Worm (Caenorhabditis elegans) whole organism, L2 larva: ENCODE measurements around the gene srv-19.

ENCODE experiments used
- C34F6.9 ChIP-seq: fragments of 150-350 bp; optimal IDR thresholded peaks from 2 replicates; lab custom pipeline; 2014; ENCODE audit warnings: missing biosample characterization, missing genetic modification characterization
- R02D3.7 ChIP-seq: fragments of 150-350 bp; optimal IDR thresholded peaks from 2 replicates; lab custom pipeline; 2014; ENCODE audit warnings: missing biosample characterization, missing genetic modification characterization
- Y55F3AM.14 ChIP-seq: fragments of 200-800 bp; sonication (Bioruptor generic); optimal IDR thresholded peaks from 2 replicates; lab custom pipeline; 2018; ENCODE audit warnings: mild to moderate bottlenecking, missing genetic modification characterization, missing compliant biosample characterization
- ZK546.5 ChIP-seq: sonication (generic microtip); optimal IDR thresholded peaks from 2 replicates; lab custom pipeline; 2017; ENCODE audit warnings: missing biosample characterization, missing genetic modification characterization
- alr-1 ChIP-seq: fragments of 150-350 bp; optimal IDR thresholded peaks from 2 replicates; lab custom pipeline; 2014; ENCODE audit warnings: missing biosample characterization, missing genetic modification characterization
- aly-2 ChIP-seq: fragments of 150-350 bp; optimal IDR thresholded peaks from 2 replicates; lab custom pipeline; 2014; ENCODE audit warnings: missing biosample characterization, missing genetic modification characterization
- blmp-1 ChIP-seq: sonication (generic microtip); optimal IDR thresholded peaks from 2 replicates; lab custom pipeline; 2017; ENCODE audit warnings: missing genetic modification characterization, mild to moderate bottlenecking, missing compliant biosample characterization, antibody characterized with exemption, moderate library complexity; ENCODE audit not compliant: insufficient read depth
- ceh-16 ChIP-seq: fragments of 150-350 bp; optimal IDR thresholded peaks from 2 replicates; lab custom pipeline; 2014; ENCODE audit warnings: missing biosample characterization, missing genetic modification characterization
- crh-2 ChIP-seq: sonication (generic microtip); optimal IDR thresholded peaks from 2 replicates; lab custom pipeline; 2017; ENCODE audit warnings: missing biosample characterization, missing genetic modification characterization
- dmd-4 ChIP-seq: sonication (generic microtip); optimal IDR thresholded peaks from 2 replicates; lab custom pipeline; 2017; ENCODE audit warnings: missing biosample characterization, missing genetic modification characterization
- elt-3 ChIP-seq: sonication (generic microtip); optimal IDR thresholded peaks from 2 replicates; lab custom pipeline; 2017; ENCODE audit warnings: missing biosample characterization, missing genetic modification characterization
- fos-1 ChIP-seq: fragments of 150-350 bp; optimal IDR thresholded peaks from 2 replicates; lab custom pipeline; 2014; ENCODE audit warnings: missing biosample characterization, missing genetic modification characterization
- gmeb-1 ChIP-seq: fragments of 150-350 bp; optimal IDR thresholded peaks from 2 replicates; lab custom pipeline; 2014; ENCODE audit warnings: missing biosample characterization, missing genetic modification characterization
- lin-11 ChIP-seq: fragments of 150-350 bp; sonication (generic microtip); optimal IDR thresholded peaks from 2 replicates; lab custom pipeline; 2014; ENCODE audit warnings: missing biosample characterization, missing genetic modification characterization, inconsistent platforms, mixed read lengths
- lin-13 ChIP-seq: fragments of 150-350 bp; optimal IDR thresholded peaks from 2 replicates; lab custom pipeline; 2014; ENCODE audit warnings: missing biosample characterization, missing genetic modification reagents, missing genetic modification characterization
- lin-39 ChIP-seq: fragments of 150-350 bp; optimal IDR thresholded peaks from 2 replicates; lab custom pipeline; 2014; ENCODE audit warnings: missing biosample characterization, missing genetic modification reagents, missing genetic modification characterization
- lsy-2 ChIP-seq, 2 experiments: fragments of 150-350 bp in 1 of 2; sonication (generic microtip) in 1 of 2; optimal IDR thresholded peaks; 2 replicates each; lab custom pipeline; 2014 to 2017; ENCODE audit warnings: missing biosample characterization in 2 of 2, missing genetic modification characterization in 2 of 2
- mab-5 ChIP-seq: fragments of 150-350 bp; optimal IDR thresholded peaks from 2 replicates; lab custom pipeline; 2014; ENCODE audit warnings: missing biosample characterization, missing genetic modification characterization
- mdl-1 ChIP-seq, 2 experiments: fragments of 150-350 bp in 1 of 2; sonication (generic microtip) in 1 of 2; optimal IDR thresholded peaks; 2 replicates each; lab custom pipeline; 2017; ENCODE audit warnings: missing biosample characterization in 2 of 2, missing genetic modification characterization in 2 of 2
- nhr-10 ChIP-seq: sonication (generic microtip); optimal IDR thresholded peaks from 2 replicates; lab custom pipeline; 2017; ENCODE audit warnings: missing biosample characterization, missing genetic modification characterization
- nhr-11 ChIP-seq: fragments of 150-350 bp; optimal IDR thresholded peaks from 2 replicates; lab custom pipeline; 2014; ENCODE audit warnings: missing biosample characterization, missing genetic modification characterization
- nhr-12 ChIP-seq: fragments of 150-350 bp; optimal IDR thresholded peaks from 2 replicates; lab custom pipeline; 2014; ENCODE audit warnings: missing biosample characterization, missing genetic modification characterization
- nhr-129 ChIP-seq: fragments of 150-350 bp; optimal IDR thresholded peaks from 2 replicates; lab custom pipeline; 2014; ENCODE audit warnings: missing biosample characterization, missing genetic modification characterization
- nhr-21 ChIP-seq: fragments of 150-350 bp; optimal IDR thresholded peaks from 2 replicates; lab custom pipeline; 2014; ENCODE audit warnings: missing biosample characterization, missing genetic modification characterization
- nhr-23 ChIP-seq: fragments of 150-350 bp; optimal IDR thresholded peaks from 2 replicates; lab custom pipeline; 2014; ENCODE audit warnings: missing biosample characterization, missing genetic modification reagents, missing genetic modification characterization
- nhr-237 ChIP-seq: fragments of 150-350 bp; optimal IDR thresholded peaks from 2 replicates; lab custom pipeline; 2014; ENCODE audit warnings: missing biosample characterization, missing genetic modification characterization
- nhr-6 ChIP-seq: fragments of 150-350 bp; optimal IDR thresholded peaks from 2 replicates; lab custom pipeline; 2014; ENCODE audit warnings: missing biosample characterization, missing genetic modification characterization
- peb-1 ChIP-seq: fragments of 150-350 bp; optimal IDR thresholded peaks from 2 replicates; lab custom pipeline; 2014; ENCODE audit warnings: missing biosample characterization, missing genetic modification characterization
- sma-9 ChIP-seq, 2 experiments: fragments of 150-350 bp in 1 of 2; sonication (generic microtip) in 1 of 2; optimal IDR thresholded peaks; 2 replicates each; lab custom pipeline; 2014 to 2016; ENCODE audit warnings: missing genetic modification characterization in 2 of 2, mild to moderate bottlenecking in 1 of 2, missing biosample characterization in 1 of 2, missing compliant biosample characterization in 1 of 2, missing genetic modification reagents in 1 of 2, moderate library complexity in 1 of 2
- snpc-4 ChIP-seq: fragments of 150-350 bp; optimal IDR thresholded peaks from 2 replicates; lab custom pipeline; 2014; ENCODE audit warnings: missing biosample characterization, missing genetic modification characterization
- unc-55 ChIP-seq: fragments of 150-350 bp; sonication (generic microtip); optimal IDR thresholded peaks from 3 replicates; lab custom pipeline; 2014; ENCODE audit warnings: missing biosample characterization, missing genetic modification reagents, missing genetic modification characterization
- unc-62 ChIP-seq: fragments of 150-350 bp; optimal IDR thresholded peaks from 2 replicates; lab custom pipeline; 2014; ENCODE audit warnings: missing biosample characterization, missing genetic modification reagents, missing genetic modification characterization
- zag-1 ChIP-seq: fragments of 150-350 bp; optimal IDR thresholded peaks from 2 replicates; lab custom pipeline; 2014; ENCODE audit warnings: missing biosample characterization, missing genetic modification characterization
- ztf-1 ChIP-seq: fragments of 200-800 bp; sonication (Bioruptor generic); conservative IDR thresholded peaks from 2 replicates; pipeline ENCODE4 v1.3.6; 2022; ENCODE audit warnings: missing genetic modification characterization, missing compliant biosample characterization
- ztf-4 ChIP-seq: fragments of 150-350 bp; optimal IDR thresholded peaks from 2 replicates; lab custom pipeline; 2014; ENCODE audit warnings: missing biosample characterization, missing genetic modification characterization

Gene srv-19

ce11 chrIV:5884500-5884899, 10.8 kb upstream of the srv-19 start, which contains the start of gene H04M03.11:
Gene H04M03.11 (minus strand): TSS chrIV:5884600.
- TF ChIP-seq nhr-237 (tag; lab: Kevin White, UChicago) (no peak), R02D3.7 (no peak), nhr-11 (no peak), unc-62 (no peak), lin-39 (tag; lab: Kevin White, UChicago) (no peak), elt-3 (tag; lab: Kevin White, UChicago) (no peak), nhr-129 (no peak), lin-13 (GFP tag; lab: Kevin White, UChicago) (no peak), aly-2 (tag; lab: Kevin White, UChicago) (no peak), peb-1 (no peak), ceh-16 (tag; lab: Kevin White, UChicago) (no peak), nhr-6 (tag; lab: Kevin White, UChicago) (no peak), nhr-10 (tag; lab: Kevin White, UChicago) (no peak), mab-5 (tag; lab: Kevin White, UChicago) (no peak)

- TF ChIP-seq aly-2 (tag; lab: Kevin White, UChicago): no peak
- TF ChIP-seq nhr-237 (tag; lab: Kevin White, UChicago): no peak
- no peak for TF ChIP-seq dmd-4 (tag; lab: Kevin White, UChicago)
- TF ChIP-seq R02D3.7: no peak
Measured at ce11 chrIV:5879853-5880252, 6.1 kb upstream of the srv-19 start, which contains the start of gene srv-22. Gene srv-22 (minus strand): TSS chrIV:5879953.

- no peak for TF ChIP-seq lsy-2 (tag; optimal IDR thresholded peaks at IDR 0.05; lab: Kevin White, UChicago)
- TF ChIP-seq nhr-21 (tag; lab: Kevin White, UChicago): no peak
- TF ChIP-seq zag-1 (tag; lab: Kevin White, UChicago): no peak
- TF ChIP-seq fos-1 (tag; lab: Kevin White, UChicago): no peak
- no peak for TF ChIP-seq unc-55
- TF ChIP-seq nhr-129: no peak
- TF ChIP-seq blmp-1 (tag; lab: Kevin White, UChicago): no peak
- no peak for TF ChIP-seq R02D3.7
- TF ChIP-seq, all 48 proteins: peak for 0
Measured at ce11 chrIV:5877246-5877645, 3.5 kb upstream of the srv-19 start, which contains the start of gene srv-21. Gene srv-21 (minus strand): TSS chrIV:5877346.

- TF ChIP-seq lin-11 (tag; lab: Kevin White, UChicago): no peak
- TF ChIP-seq nhr-11: no peak
- no peak for TF ChIP-seq blmp-1 (tag; lab: Kevin White, UChicago)
- no peak for TF ChIP-seq ztf-4
- TF ChIP-seq nhr-129: no peak
- TF ChIP-seq crh-2 (tag; lab: Kevin White, UChicago): no peak
- TF ChIP-seq nhr-10 (tag; lab: Kevin White, UChicago): no peak
- no peak for TF ChIP-seq ztf-1 (GFP tag; lab: Robert Waterston, UW)
- no peak for TF ChIP-seq C34F6.9 (tag; lab: Kevin White, UChicago)
- TF ChIP-seq nhr-12 (tag; lab: Kevin White, UChicago): no peak
- no peak for TF ChIP-seq ZK546.5 (tag; lab: Kevin White, UChicago)
- TF ChIP-seq zag-1 (tag; lab: Kevin White, UChicago): no peak
- TF ChIP-seq snpc-4 (tag; lab: Kevin White, UChicago): no peak
- no peak for TF ChIP-seq nhr-23
- no peak for TF ChIP-seq unc-55
- TF ChIP-seq lin-39 (tag; lab: Kevin White, UChicago): no peak
- no peak for TF ChIP-seq fos-1 (tag; lab: Kevin White, UChicago)
Measured at ce11 chrIV:5870072-5870471, 3.7 kb downstream of the srv-19 start, which contains the start of gene srv-17. Gene srv-17 (minus strand): TSS chrIV:5870172.

- TF ChIP-seq Y55F3AM.14 (GFP tag; lab: Kevin White, UChicago) (no peak), gmeb-1 (tag; lab: Kevin White, UChicago) (no peak), sma-9 (GFP tag; optimal IDR thresholded peaks at IDR 0.05; lab: Kevin White, UChicago) (no peak), sma-9 (tag; optimal IDR thresholded peaks at IDR 0.05; lab: Kevin White, UChicago) (no peak), nhr-23 (no peak), peb-1 (no peak), mdl-1 (tag; optimal IDR thresholded peaks at IDR 0.05; lab: Kevin White, UChicago) (no peak), lin-11 (tag; lab: Kevin White, UChicago) (no peak), unc-62 (no peak), nhr-6 (tag; lab: Kevin White, UChicago) (no peak), alr-1 (tag; lab: Kevin White, UChicago) (no peak)
Measured at ce11 chrIV:5869354-5869753, 4.4 kb downstream of the srv-19 start.
